Worm (Caenorhabditis elegans): ENCODE results near the gene Y22F5A.11.

DNA sequence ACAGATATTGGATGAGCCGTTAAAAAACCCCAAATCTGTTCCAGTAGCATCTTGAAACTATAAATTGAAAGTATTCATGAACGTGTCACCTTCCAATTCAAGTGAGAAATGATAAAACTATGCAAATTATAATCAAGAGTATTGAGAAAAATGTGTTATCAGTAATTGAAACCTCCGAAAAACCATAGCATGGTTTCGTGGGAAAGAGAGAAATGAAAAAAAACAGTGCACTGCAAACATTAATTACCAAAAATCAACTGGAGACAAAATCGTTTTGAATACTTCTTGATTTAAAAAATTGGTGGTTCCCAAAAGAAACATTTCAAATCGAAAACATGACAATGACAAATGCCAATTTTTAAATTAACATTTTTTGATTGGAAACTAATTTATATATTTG is 49.8 kb downstream of the Y22F5A.11 start, which contains the start of gene daf-36:
- TF ChIP-seq fos-1 (tag; optimal IDR thresholded peaks at IDR 0.05), result no peak
- no peak for TF ChIP-seq ceh-82 (tag; optimal IDR thresholded peaks at IDR 0.05)
- TF ChIP-seq mdl-1 (tag; optimal IDR thresholded peaks at IDR 0.05), result no peak
- TF ChIP-seq lin-1 (GFP tag; IDR thresholded peaks at IDR 0.05), result no peak
- no peak for TF ChIP-seq attf-4 (tag; optimal IDR thresholded peaks at IDR 0.05)
- TF ChIP-seq egl-27 (tag; optimal IDR thresholded peaks at IDR 0.05), result no peak
- no peak for TF ChIP-seq lir-3 (tag; optimal IDR thresholded peaks at IDR 0.05)
- no peak for TF ChIP-seq lsy-2 (tag; optimal IDR thresholded peaks at IDR 0.05)
- TF ChIP-seq aly-2 (tag; optimal IDR thresholded peaks at IDR 0.05), result no peak
- TF ChIP-seq R02D3.7 (tag; optimal IDR thresholded peaks at IDR 0.05), result no peak

All from whole organism, L4 larva.